Worm (Caenorhabditis elegans) whole organism, midembryonic: ENCODE measurements around the gene ZK1058.3.

ENCODE experiments used
- T22C8.4 ChIP-seq: fragments of 200-800 bp; sonication (Bioruptor generic); IDR thresholded peaks from 2 replicates; pipeline ENCODE4 v1.3.6; 2022; ENCODE audit warnings: missing genetic modification characterization, missing compliant biosample characterization
- cog-1 ChIP-seq: sonication (generic microtip); optimal IDR thresholded peaks from 2 replicates; lab custom pipeline; 2016; ENCODE audit warnings: missing genetic modification characterization, missing compliant biosample characterization
- flt-1 ChIP-seq: fragments of 200-800 bp; sonication (Bioruptor generic); IDR thresholded peaks from 2 replicates; pipeline ENCODE4 v1.3.6; 2022; ENCODE audit warnings: missing genetic modification characterization, missing compliant biosample characterization

- no peak for TF ChIP-seq cog-1
- TF ChIP-seq T22C8.4: no peak
- no peak for TF ChIP-seq flt-1 (GFP tag; lab: Robert Waterston, UW)
Measured at ce11 chrIII:3901542-3901941, 17.1 kb upstream of the ZK1058.3 start, which contains the start of gene tir-1.
